Worm (Caenorhabditis elegans) whole organism, L1 larva: Measurements from ENCODE around the gene srg-30.

ENCODE experiments used
- Y116A8C.19 ChIP-seq: sonication (generic microtip); optimal IDR thresholded peaks from 2 replicates; lab custom pipeline; 2016; ENCODE audit warnings: missing compliant biosample characterization, missing genetic modification characterization, borderline replicate concordance
- alr-1 ChIP-seq: fragments of 200-800 bp; sonication (Bioruptor generic); optimal IDR thresholded peaks from 2 replicates; lab custom pipeline; 2018; ENCODE audit warnings: borderline replicate concordance, mild to moderate bottlenecking, missing genetic modification characterization, missing compliant biosample characterization
- ama-1 ChIP-seq: fragments of 150-350 bp; optimal IDR thresholded peaks from 2 replicates; lab custom pipeline; 2014
- blmp-1 ChIP-seq: fragments of 150-350 bp; optimal IDR thresholded peaks from 2 replicates; lab custom pipeline; 2014; ENCODE audit warnings: missing biosample characterization, missing genetic modification characterization
- ceh-63 ChIP-seq: fragments of 200-800 bp; sonication (Bioruptor generic); optimal IDR thresholded peaks from 2 replicates; lab custom pipeline; 2018; ENCODE audit warnings: mild to moderate bottlenecking, missing genetic modification characterization, missing compliant biosample characterization
- ceh-88 ChIP-seq: fragments of 200-800 bp; sonication (Bioruptor generic); IDR thresholded peaks from 2 replicates; pipeline ENCODE4 v1.3.6; 2022; ENCODE audit warnings: missing genetic modification characterization, missing compliant biosample characterization
- ces-1 ChIP-seq: fragments of 150-350 bp; optimal IDR thresholded peaks from 2 replicates; lab custom pipeline; 2014; ENCODE audit warnings: missing biosample characterization, missing genetic modification reagents, missing genetic modification characterization
- efl-1 ChIP-seq, 4 experiments: fragments of 150-350 bp; optimal IDR thresholded peaks in 3 of 4; peaks in 1 of 4; 1 replicate in 1 of 4; 2 replicates in 3 of 4; lab custom pipeline; 2014; ENCODE audit warnings: missing biosample characterization in 2 of 4, missing genetic modification characterization in 2 of 4, missing genetic modification reagents in 2 of 4
- efl-3 ChIP-seq: fragments of 200-800 bp; sonication (Bioruptor generic); optimal IDR thresholded peaks from 2 replicates; lab custom pipeline; 2018; ENCODE audit warnings: mild to moderate bottlenecking, missing genetic modification characterization, missing compliant biosample characterization
- egl-13 ChIP-seq: sonication (generic microtip); optimal IDR thresholded peaks from 2 replicates; lab custom pipeline; 2016; ENCODE audit warnings: missing genotype, missing genetic modification reagents, missing genetic modification characterization, missing compliant biosample characterization
- fkh-8 ChIP-seq: sonication (generic microtip); optimal IDR thresholded peaks from 2 replicates; lab custom pipeline; 2016; ENCODE audit warnings: mild to moderate bottlenecking, missing genetic modification characterization, missing compliant biosample characterization
- fos-1 ChIP-seq: fragments of 150-350 bp; optimal IDR thresholded peaks from 2 replicates; lab custom pipeline; 2014; ENCODE audit warnings: missing biosample characterization, missing genetic modification characterization
- hlh-4 ChIP-seq: sonication (generic microtip); optimal IDR thresholded peaks from 2 replicates; lab custom pipeline; 2016; ENCODE audit warnings: mild to moderate bottlenecking, missing genetic modification characterization, missing compliant biosample characterization
- irx-1 ChIP-seq: sonication (generic microtip); optimal IDR thresholded peaks from 2 replicates; lab custom pipeline; 2016; ENCODE audit warnings: missing genetic modification characterization, missing compliant biosample characterization
- lin-14 ChIP-seq: fragments of 200-800 bp; sonication (Bioruptor generic); optimal IDR thresholded peaks from 2 replicates; lab custom pipeline; 2018; ENCODE audit warnings: mild to moderate bottlenecking, missing genetic modification characterization, moderate library complexity, missing compliant biosample characterization
- lin-35 ChIP-seq, 2 experiments: fragments of 150-350 bp; optimal IDR thresholded peaks; 2 replicates each; lab custom pipeline; 2014; ENCODE audit warnings: missing biosample characterization in 2 of 2, missing genetic modification characterization in 2 of 2, missing genetic modification reagents in 2 of 2
- mab-9 ChIP-seq: fragments of 200-800 bp; sonication (Bioruptor generic); IDR thresholded peaks from 2 replicates; pipeline ENCODE4 v1.3.6; 2022; ENCODE audit warnings: missing genetic modification reagents, missing genetic modification characterization, missing compliant biosample characterization
- mef-2 ChIP-seq: fragments of 150-350 bp; optimal IDR thresholded peaks from 2 replicates; lab custom pipeline; 2014; ENCODE audit warnings: missing biosample characterization, missing genetic modification characterization
- nhr-12 ChIP-seq: sonication (generic microtip); optimal IDR thresholded peaks from 2 replicates; lab custom pipeline; 2017; ENCODE audit warnings: missing biosample characterization, missing genetic modification characterization
- nhr-19 ChIP-seq: fragments of 200-800 bp; sonication (Bioruptor generic); conservative IDR thresholded peaks from 2 replicates; pipeline ENCODE4 v1.3.6; 2022; ENCODE audit warnings: missing genetic modification characterization, missing compliant biosample characterization
- nhr-237 ChIP-seq: fragments of 150-350 bp; optimal IDR thresholded peaks from 2 replicates; lab custom pipeline; 2014; ENCODE audit warnings: missing biosample characterization, missing genetic modification characterization
- nhr-28 ChIP-seq: fragments of 150-350 bp; optimal IDR thresholded peaks from 2 replicates; lab custom pipeline; 2014; ENCODE audit warnings: missing biosample characterization, missing genetic modification characterization
- nhr-47 ChIP-seq: sonication (generic microtip); optimal IDR thresholded peaks from 2 replicates; lab custom pipeline; 2016; ENCODE audit warnings: mild to moderate bottlenecking, missing genetic modification characterization, moderate library complexity, missing compliant biosample characterization
- nhr-84 ChIP-seq: sonication (generic microtip); optimal IDR thresholded peaks from 2 replicates; lab custom pipeline; 2017; ENCODE audit warnings: missing biosample characterization, missing genetic modification characterization
- pax-3 ChIP-seq: fragments of 200-800 bp; sonication (Bioruptor generic); optimal IDR thresholded peaks from 2 replicates; lab custom pipeline; 2018; ENCODE audit warnings: mild to moderate bottlenecking, missing genetic modification characterization, moderate library complexity, missing compliant biosample characterization
- rnt-1 ChIP-seq: sonication (generic microtip); optimal IDR thresholded peaks from 2 replicates; lab custom pipeline; 2016; ENCODE audit warnings: mild to moderate bottlenecking, missing genetic modification characterization, moderate library complexity, missing compliant biosample characterization
- skn-1 ChIP-seq: fragments of 150-350 bp; optimal IDR thresholded peaks from 2 replicates; lab custom pipeline; 2014; ENCODE audit warnings: missing biosample characterization, missing genetic modification characterization
- sox-4 ChIP-seq: sonication (generic microtip); optimal IDR thresholded peaks from 2 replicates; lab custom pipeline; 2016; ENCODE audit warnings: missing genetic modification characterization, missing compliant biosample characterization
- sup-37 ChIP-seq: fragments of 200-800 bp; sonication (Bioruptor generic); optimal IDR thresholded peaks from 2 replicates; lab custom pipeline; 2018; ENCODE audit warnings: mild to moderate bottlenecking, missing genetic modification characterization, missing compliant biosample characterization
- swsn-7 ChIP-seq: sonication (generic microtip); optimal IDR thresholded peaks from 2 replicates; lab custom pipeline; 2016; ENCODE audit warnings: missing genetic modification characterization, missing compliant biosample characterization
- tbx-2 ChIP-seq: sonication (generic microtip); optimal IDR thresholded peaks from 2 replicates; lab custom pipeline; 2016; ENCODE audit warnings: missing genetic modification characterization, missing compliant biosample characterization
- tlp-1 ChIP-seq: fragments of 150-350 bp; optimal IDR thresholded peaks from 2 replicates; lab custom pipeline; 2014; ENCODE audit warnings: missing biosample characterization, missing genetic modification characterization
- unc-130 ChIP-seq: fragments of 150-350 bp; optimal IDR thresholded peaks from 2 replicates; lab custom pipeline; 2017; ENCODE audit warnings: missing biosample characterization, missing genetic modification characterization, inconsistent platforms
- unc-62 ChIP-seq: fragments of 150-350 bp; optimal IDR thresholded peaks from 2 replicates; lab custom pipeline; 2014; ENCODE audit warnings: missing biosample characterization, missing genetic modification reagents, missing genetic modification characterization
- unc-86 ChIP-seq: sonication (generic microtip); optimal IDR thresholded peaks from 2 replicates; lab custom pipeline; 2016; ENCODE audit warnings: missing genetic modification characterization, missing compliant biosample characterization
- unc-98 ChIP-seq: fragments of 200-800 bp; sonication (Bioruptor generic); IDR thresholded peaks from 2 replicates; pipeline ENCODE4 v1.3.6; 2022; ENCODE audit warnings: missing genetic modification characterization, missing compliant biosample characterization
- ztf-11 ChIP-seq, 2 experiments: sonication (generic microtip); optimal IDR thresholded peaks; 2 replicates each; lab custom pipeline; 2016 to 2017; ENCODE audit warnings: missing genetic modification characterization in 2 of 2, missing biosample characterization in 1 of 2, missing compliant biosample characterization in 1 of 2
- ztf-4 ChIP-seq: fragments of 150-350 bp; optimal IDR thresholded peaks from 2 replicates; lab custom pipeline; 2014; ENCODE audit warnings: missing biosample characterization, missing genetic modification characterization

The srg-30 gene

DNA sequence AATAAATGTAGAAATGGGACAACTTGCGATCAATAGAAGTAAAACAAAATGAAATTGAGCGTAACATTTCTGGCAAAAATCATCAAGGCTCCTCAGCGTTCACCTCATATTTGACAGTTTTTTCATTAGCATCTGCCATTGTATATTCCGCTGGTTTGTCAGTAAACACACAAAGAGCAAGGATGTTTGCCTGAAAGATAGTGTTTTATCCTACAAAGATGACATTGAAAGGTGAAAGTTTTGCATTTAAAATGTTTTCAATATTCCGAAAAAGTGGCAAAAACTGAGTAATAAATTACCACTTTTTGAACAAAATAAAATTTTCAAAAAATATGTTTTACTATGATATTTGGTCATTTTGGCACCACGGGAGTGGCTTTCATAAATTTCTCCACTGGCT is 32.2 kb downstream of the srg-30 start:
- TF ChIP-seq ztf-4 (tag; lab: Kevin White, UChicago) (no peak), lin-14 (no peak), hlh-4 (tag; lab: Kevin White, UChicago) (no peak), alr-1 (tag; lab: Kevin White, UChicago) (no peak), sox-4 (tag; lab: Kevin White, UChicago) (no peak), ama-1 (lab: Kevin White, UChicago) (no peak), sup-37 (no peak), swsn-7 (no peak), egl-13 (tag; lab: Kevin White, UChicago) (no peak), tlp-1 (tag; lab: Kevin White, UChicago) (no peak), pax-3 (tag; lab: Kevin White, UChicago) (no peak), unc-62 (no peak), fkh-8 (no peak)

DNA sequence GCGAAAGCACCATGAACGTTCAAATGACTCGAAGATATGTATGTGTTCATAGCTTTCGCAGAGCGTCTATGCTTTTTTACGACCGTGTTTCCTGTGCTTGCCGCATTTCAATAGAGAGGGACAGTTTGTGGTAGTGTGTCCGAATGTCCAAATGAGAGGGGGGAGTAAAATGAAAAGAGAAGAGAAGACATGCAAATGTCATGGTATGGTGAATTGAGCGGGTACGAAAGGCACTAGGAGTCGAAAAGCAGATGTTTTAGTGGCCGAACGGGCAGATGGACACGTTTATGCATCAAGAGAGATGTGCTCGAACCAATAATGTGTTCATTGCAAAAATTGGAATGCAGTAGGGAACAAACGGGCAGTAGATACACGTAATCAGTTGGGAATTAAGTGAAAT is 32.6 kb downstream of the srg-30 start:
- TF ChIP-seq ceh-63 (GFP tag; lab: Kevin White, UChicago), result no peak
- no peak for TF ChIP-seq nhr-237 (tag; lab: Kevin White, UChicago)
- TF ChIP-seq nhr-19 (GFP tag; lab: Robert Waterston, UW), result no peak

ce11 chrV:6684541-6684940 is 33.6 kb downstream of the srg-30 start:
- TF ChIP-seq efl-1 (optimal IDR thresholded peaks at IDR 0.05; lab: Kevin White, UChicago), result no peak
- TF ChIP-seq efl-1 (GFP tag; optimal IDR thresholded peaks at IDR 0.05 in 1 of 2; lab: Kevin White, UChicago), result peak in 1 of 2 experiments; percentile 62
- no peak for TF ChIP-seq unc-130 (tag; lab: Kevin White, UChicago)

DNA sequence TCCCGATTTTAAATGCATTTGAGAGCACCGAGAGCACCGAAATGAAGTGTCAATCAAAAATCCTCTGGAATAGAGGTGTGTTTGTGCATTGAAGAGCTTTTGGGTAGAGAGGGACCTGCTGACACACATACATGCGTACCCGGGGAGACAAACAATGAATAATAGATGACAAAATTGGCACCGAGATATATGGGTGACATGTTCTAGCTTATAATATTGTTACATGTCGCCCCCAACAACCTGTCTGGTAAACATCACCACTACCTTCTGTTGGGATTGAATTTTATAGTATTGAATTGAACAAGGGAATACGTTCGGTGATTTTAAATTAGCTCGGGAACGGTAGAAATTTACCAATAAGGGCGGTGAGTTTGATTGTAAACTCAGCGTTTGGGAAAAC is 34.4 kb downstream of the srg-30 start:
- no peak for TF ChIP-seq mef-2 (tag; lab: Kevin White, UChicago)
- no peak for TF ChIP-seq blmp-1 (tag; lab: Kevin White, UChicago)
- no peak for TF ChIP-seq rnt-1 (tag; lab: Kevin White, UChicago)
- no peak for TF ChIP-seq ces-1 (GFP tag; lab: Kevin White, UChicago)

DNA sequence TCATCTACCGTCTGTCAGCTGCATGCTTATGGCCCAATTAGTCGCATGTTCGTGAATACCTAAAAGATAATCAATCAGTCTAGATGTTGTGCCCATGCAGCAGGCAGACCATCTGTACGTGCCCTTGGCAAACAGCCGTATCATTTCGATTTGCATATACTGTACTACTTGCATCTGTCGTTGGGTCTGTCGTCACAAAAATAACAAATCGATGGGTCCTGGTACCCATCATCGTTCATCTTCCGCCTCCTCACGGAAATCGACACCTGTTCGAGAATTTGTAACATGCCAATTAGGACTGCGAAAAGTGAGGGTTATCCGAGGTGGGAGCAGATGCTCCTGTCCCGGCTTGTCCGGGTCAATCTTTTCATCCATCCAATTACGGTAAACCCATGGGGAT is 34.9 kb downstream of the srg-30 start:
- TF ChIP-seq mab-9 (GFP tag; lab: Robert Waterston, UW) (no peak), unc-86 (tag; lab: Kevin White, UChicago) (peak; percentile 29), ztf-11 (tag; optimal IDR thresholded peaks at IDR 0.05; lab: Kevin White, UChicago) (peak in 1 of 2 experiments; percentile 84), tbx-2 (peak; percentile 51)

DNA sequence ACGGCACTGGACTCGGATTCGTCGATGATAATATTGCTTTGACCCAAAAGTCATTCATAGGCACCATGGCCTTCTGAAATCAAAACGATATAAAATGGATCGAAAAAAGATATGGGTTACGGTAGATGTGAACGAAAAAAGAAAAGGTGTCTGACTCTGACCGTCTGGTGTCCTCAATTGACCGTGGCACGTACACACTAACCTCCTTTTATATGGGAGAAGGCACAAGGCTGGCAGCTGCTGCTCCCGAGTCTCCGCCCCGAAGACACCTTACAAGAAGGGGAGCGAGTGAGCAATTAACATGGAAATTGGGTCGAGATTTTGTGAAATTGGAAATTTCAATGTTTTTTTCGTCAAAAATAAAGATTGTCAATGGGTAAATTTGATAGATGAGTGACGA is 36.6 kb downstream of the srg-30 start, which contains the start of gene egl-46:
Gene egl-46, minus strand, starts transcription at position 73 of the 400 bp plus-strand sequence.
- no peak for TF ChIP-seq unc-130 (tag; lab: Kevin White, UChicago)
- TF ChIP-seq ztf-11 (tag; optimal IDR thresholded peaks at IDR 0.05; lab: Kevin White, UChicago), result no peak
- no peak for TF ChIP-seq ztf-4 (tag; lab: Kevin White, UChicago)
- TF ChIP-seq pax-3 (tag; lab: Kevin White, UChicago), result no peak
- no peak for TF ChIP-seq irx-1 (tag; lab: Kevin White, UChicago)
- no peak for TF ChIP-seq skn-1 (tag; lab: Kevin White, UChicago)
- TF ChIP-seq lin-35 (GFP tag; optimal IDR thresholded peaks at IDR 0.05; lab: Kevin White, UChicago), result no peak
- no peak for TF ChIP-seq nhr-47 (tag; lab: Kevin White, UChicago)
- TF ChIP-seq tbx-2, result no peak
- no peak for TF ChIP-seq ceh-88 (GFP tag; lab: Robert Waterston, UW)
- no peak for TF ChIP-seq efl-3
- no peak for TF ChIP-seq Y116A8C.19
- TF ChIP-seq nhr-84 (tag; lab: Kevin White, UChicago), result no peak
- no peak for TF ChIP-seq nhr-12 (tag; lab: Kevin White, UChicago)
- TF ChIP-seq fos-1 (tag; lab: Kevin White, UChicago), result no peak
- no peak for TF ChIP-seq efl-1 (optimal IDR thresholded peaks at IDR 0.05; lab: Kevin White, UChicago)
- TF ChIP-seq efl-1 (GFP tag; optimal IDR thresholded peaks at IDR 0.05 in 1 of 2; lab: Kevin White, UChicago), result no peak
- no peak for TF ChIP-seq unc-98 (GFP tag; lab: Robert Waterston, UW)
- TF ChIP-seq egl-13 (tag; lab: Kevin White, UChicago), result no peak
- no peak for TF ChIP-seq ceh-63 (GFP tag; lab: Kevin White, UChicago)
- no peak for TF ChIP-seq nhr-28 (tag; lab: Kevin White, UChicago)
